1 fruit fly cellular context compared by ENCODE assay signal in genomic region chr2L:3037153-3037579, dm6.
TF ChIP-seq lines count a peak whose summit lies in the region.

Gene CG17260, plus strand, starts transcription at chr2L:3037230.
Gene SerRS, minus strand, starts transcription at chr2L:3037403.

TF ChIP-seq in whole organism, embryonic, 481 proteins besides CTCF, POLR2A, EP300 and RAD21 (continued from another document and continues in another):
- TF ChIP-seq Dbx (GFP tag; IDR thresholded peaks at IDR 0.05; lab: Robert Waterston, UW) = peak; percentile 95
- TF ChIP-seq YL-1 (GFP tag; optimal IDR thresholded peaks at IDR 0.05; lab: Kevin White, UChicago) = peak; percentile 92
- TF ChIP-seq CG1024 (GFP tag; IDR thresholded peaks at IDR 0.05; lab: Robert Waterston, UW) = peak; percentile 35; the same call in 1 of the 2 replicates
- peak; percentile 65 for TF ChIP-seq CG6254 (GFP tag; optimal IDR thresholded peaks at IDR 0.05; lab: Kevin White, UChicago)
- TF ChIP-seq luna (GFP tag; optimal IDR thresholded peaks at IDR 0.05; lab: Kevin White, UChicago) = peak; percentile 79
- TF ChIP-seq CG13424 (tag; optimal IDR thresholded peaks at IDR 0.05; lab: Kevin White, UChicago) = peak; percentile 94
- TF ChIP-seq nerfin-1 (tag; optimal IDR thresholded peaks at IDR 0.05; lab: Kevin White, UChicago) = peak; percentile 87
- TF ChIP-seq grau (tag; optimal IDR thresholded peaks at IDR 0.05; lab: Kevin White, UChicago) = peak; percentile 92
- peak; percentile 73 for TF ChIP-seq CG10431 (GFP tag; optimal IDR thresholded peaks at IDR 0.05; lab: Kevin White, UChicago)
- peak; percentile 89 for TF ChIP-seq CG18764 (GFP tag; optimal IDR thresholded peaks at IDR 0.05; lab: Kevin White, UChicago)
- TF ChIP-seq lov (optimal IDR thresholded peaks at IDR 0.05; lab: Kevin White, UChicago) = no peak
- 0 out of 3 replicates have a peak, but pooled peaks have one; percentile 35 for TF ChIP-seq lov (GFP tag; IDR thresholded peaks at IDR 0.05; lab: Robert Waterston, UW)
- TF ChIP-seq CG15269 (tag; optimal IDR thresholded peaks at IDR 0.05; lab: Kevin White, UChicago) = peak; percentile 90
- TF ChIP-seq unc-4 (GFP tag; IDR thresholded peaks at IDR 0.05; lab: Robert Waterston, UW; ENCODE audit: partially characterized antibody) = peak; percentile 56
- peak; percentile 48 for TF ChIP-seq fd102C (GFP tag; optimal IDR thresholded peaks at IDR 0.05; lab: Kevin White, UChicago)
- TF ChIP-seq kay (GFP tag; optimal IDR thresholded peaks at IDR 0.05; lab: Kevin White, UChicago) = peak; percentile 95
- peak; percentile 84 for TF ChIP-seq NFAT (GFP tag; IDR thresholded peaks at IDR 0.05; lab: Robert Waterston, UW)
- peak; percentile 68; the same call in 1 of the 2 replicates for TF ChIP-seq toy (GFP tag; IDR thresholded peaks at IDR 0.05; lab: Robert Waterston, UW)
- peak; percentile 86 for TF ChIP-seq CG9727 (GFP tag; optimal IDR thresholded peaks at IDR 0.05; lab: Kevin White, UChicago)
- peak; percentile 97 for TF ChIP-seq gem (tag; optimal IDR thresholded peaks at IDR 0.05; lab: Kevin White, UChicago)
- TF ChIP-seq wdn (GFP tag; IDR thresholded peaks at IDR 0.05; lab: Robert Waterston, UW) = peak; percentile 88
- TF ChIP-seq row (GFP tag; IDR thresholded peaks at IDR 0.05; lab: Robert Waterston, UW) = peak; percentile 98
- peak; percentile 98 for TF ChIP-seq CG2120 (GFP tag; optimal IDR thresholded peaks at IDR 0.05; lab: Kevin White, UChicago)
- TF ChIP-seq Lpt (GFP tag; optimal IDR thresholded peaks at IDR 0.05; lab: Kevin White, UChicago) = no peak
- TF ChIP-seq cas (GFP tag; IDR thresholded peaks at IDR 0.05; lab: Robert Waterston, UW) = peak; percentile 77; the same call in 1 of the 2 replicates
- TF ChIP-seq aop (GFP tag; IDR thresholded peaks at IDR 0.05; lab: Robert Waterston, UW) = 0 out of 2 replicates have a peak, but pooled peaks have one; percentile 23
- TF ChIP-seq CG33557 (GFP tag; optimal IDR thresholded peaks at IDR 0.05; lab: Kevin White, UChicago) = peak; percentile 77
- TF ChIP-seq CG17359 (tag; optimal IDR thresholded peaks at IDR 0.05; lab: Kevin White, UChicago) = peak; percentile 90
- TF ChIP-seq CG1233 (GFP tag; optimal IDR thresholded peaks at IDR 0.05; lab: Kevin White, UChicago) = peak; percentile 87
- peak; percentile 78; the same call in 2 of the 3 replicates for TF ChIP-seq CG3726 (GFP tag; IDR thresholded peaks at IDR 0.05; lab: Robert Waterston, UW)
- TF ChIP-seq tna (GFP tag; IDR thresholded peaks at IDR 0.05; lab: Robert Waterston, UW; ENCODE audit: partially characterized antibody) = no peak
- no peak for TF ChIP-seq tap (tag; optimal IDR thresholded peaks at IDR 0.05; lab: Kevin White, UChicago)
- TF ChIP-seq sima (GFP tag; optimal IDR thresholded peaks at IDR 0.05; lab: Kevin White, UChicago) = peak; percentile 58
- peak; percentile 85 for TF ChIP-seq Spps (tag; optimal IDR thresholded peaks at IDR 0.05; lab: Kevin White, UChicago)
- TF ChIP-seq CG6765 (GFP tag; optimal IDR thresholded peaks at IDR 0.05; lab: Kevin White, UChicago) = peak; percentile 82
- peak; percentile 73 for TF ChIP-seq CG3163 (GFP tag; optimal IDR thresholded peaks at IDR 0.05; lab: Kevin White, UChicago)
- TF ChIP-seq CG6854 (GFP tag; optimal IDR thresholded peaks at IDR 0.05; lab: Kevin White, UChicago) = peak; percentile 52
- TF ChIP-seq CG34224 (GFP tag; IDR thresholded peaks at IDR 0.05; lab: Robert Waterston, UW; ENCODE audit: partially characterized antibody) = 0 out of 3 replicates have a peak, but pooled peaks have one; percentile 36
- no peak for TF ChIP-seq z (GFP tag; IDR thresholded peaks at IDR 0.05; lab: Robert Waterston, UW)
- TF ChIP-seq ab (GFP tag; optimal IDR thresholded peaks at IDR 0.05; lab: Kevin White, UChicago) = peak; percentile 7
- peak; percentile 88 for TF ChIP-seq wor (GFP tag; IDR thresholded peaks at IDR 0.05; lab: Robert Waterston, UW)
- TF ChIP-seq Hsf (GFP tag; optimal IDR thresholded peaks at IDR 0.05; lab: Kevin White, UChicago) = peak; percentile 97
- peak; percentile 63 for TF ChIP-seq p53 (GFP tag; optimal IDR thresholded peaks at IDR 0.05; lab: Kevin White, UChicago)
- no peak for TF ChIP-seq cad (GFP tag; optimal IDR thresholded peaks at IDR 0.05; lab: Kevin White, UChicago)
- no peak for TF ChIP-seq Kr (GFP tag; optimal IDR thresholded peaks at IDR 0.05; lab: Kevin White, UChicago)
- peak; percentile 93 for TF ChIP-seq shn (GFP tag; optimal IDR thresholded peaks at IDR 0.05; lab: Kevin White, UChicago)
- peak; percentile 88 for TF ChIP-seq B-H1 (GFP tag; IDR thresholded peaks at IDR 0.05; lab: Robert Waterston, UW)
- TF ChIP-seq dysf (GFP tag; IDR thresholded peaks at IDR 0.05; lab: Robert Waterston, UW) = peak; percentile 95
- TF ChIP-seq Jarid2 (GFP tag; optimal IDR thresholded peaks at IDR 0.05; lab: Kevin White, UChicago) = peak; percentile 61
- peak; percentile 77; the same call in 1 of the 3 replicates for TF ChIP-seq ci (GFP tag; IDR thresholded peaks at IDR 0.05; lab: Robert Waterston, UW)
- TF ChIP-seq CG3847 (GFP tag; IDR thresholded peaks at IDR 0.05; lab: Robert Waterston, UW) = peak; percentile 95
- TF ChIP-seq Gsc (GFP tag; IDR thresholded peaks at IDR 0.05; lab: Robert Waterston, UW) = peak; percentile 86
- no peak for TF ChIP-seq Hey (tag; optimal IDR thresholded peaks at IDR 0.05; lab: Kevin White, UChicago)
- peak; percentile 96 for TF ChIP-seq lmd (GFP tag; IDR thresholded peaks at IDR 0.05; lab: Robert Waterston, UW)
- TF ChIP-seq Adf1 (GFP tag; IDR thresholded peaks at IDR 0.05; lab: Robert Waterston, UW) = peak; percentile 67
- TF ChIP-seq schlank (tag; optimal IDR thresholded peaks at IDR 0.05; lab: Kevin White, UChicago) = peak; percentile 80
- TF ChIP-seq stc (GFP tag; IDR thresholded peaks at IDR 0.05; lab: Robert Waterston, UW) = peak; percentile 86
- peak; percentile 64 for TF ChIP-seq CG13287 (GFP tag; IDR thresholded peaks at IDR 0.05; lab: Robert Waterston, UW; ENCODE audit: partially characterized antibody)
- peak; percentile 66 for TF ChIP-seq ftz-f1 (GFP tag; optimal IDR thresholded peaks at IDR 0.05; lab: Kevin White, UChicago)
- TF ChIP-seq pum (GFP tag; optimal IDR thresholded peaks at IDR 0.05; lab: Kevin White, UChicago) = peak; percentile 97
- peak; percentile 83 for TF ChIP-seq cwo (GFP tag; optimal IDR thresholded peaks at IDR 0.05; lab: Kevin White, UChicago)
- peak; percentile 75 for TF ChIP-seq Oaz (GFP tag; IDR thresholded peaks at IDR 0.05; lab: Robert Waterston, UW)
- peak; percentile 40 for TF ChIP-seq gfzf (GFP tag; optimal IDR thresholded peaks at IDR 0.05; lab: Kevin White, UChicago)
- TF ChIP-seq Ets97D (GFP tag; optimal IDR thresholded peaks at IDR 0.05; lab: Kevin White, UChicago) = peak; percentile 80
- peak; percentile 82 for TF ChIP-seq CG11398 (GFP tag; optimal IDR thresholded peaks at IDR 0.05; lab: Kevin White, UChicago)
- peak; percentile 83 for TF ChIP-seq CG3065 (GFP tag; optimal IDR thresholded peaks at IDR 0.05; lab: Kevin White, UChicago)
- TF ChIP-seq PHDP (tag; optimal IDR thresholded peaks at IDR 0.05; lab: Kevin White, UChicago) = peak; percentile 89
- no peak for TF ChIP-seq hb (GFP tag; IDR thresholded peaks at IDR 0.05; lab: Robert Waterston, UW; ENCODE audit: partially characterized antibody)
- peak; percentile 59; the same call in 1 of the 2 replicates for TF ChIP-seq Dip2 (GFP tag; IDR thresholded peaks at IDR 0.05; lab: Robert Waterston, UW)
- no peak for TF ChIP-seq wek (GFP tag; optimal IDR thresholded peaks at IDR 0.05; lab: Kevin White, UChicago)
- peak; percentile 89 for TF ChIP-seq CG11456 (GFP tag; IDR thresholded peaks at IDR 0.05; lab: Robert Waterston, UW)
- peak; percentile 94 for TF ChIP-seq HmgZ (tag; optimal IDR thresholded peaks at IDR 0.05; lab: Kevin White, UChicago)
- TF ChIP-seq Dp (GFP tag; optimal IDR thresholded peaks at IDR 0.05; lab: Kevin White, UChicago) = peak; percentile 32
- TF ChIP-seq CG4707 (GFP tag; optimal IDR thresholded peaks at IDR 0.05; lab: Kevin White, UChicago) = no peak
- TF ChIP-seq tgo (GFP tag; IDR thresholded peaks at IDR 0.05; lab: Robert Waterston, UW) = peak; percentile 94
- no peak; the same call in 2 of the 3 replicates for TF ChIP-seq zen2 (GFP tag; IDR thresholded peaks at IDR 0.05; lab: Robert Waterston, UW; ENCODE audit: partially characterized antibody)
- TF ChIP-seq Elba2 (GFP tag; optimal IDR thresholded peaks at IDR 0.05; lab: Kevin White, UChicago) = peak; percentile 99
- peak; percentile 78 for TF ChIP-seq CG6683 (GFP tag; optimal IDR thresholded peaks at IDR 0.05; lab: Kevin White, UChicago)
- TF ChIP-seq dmrt99B (tag; optimal IDR thresholded peaks at IDR 0.05; lab: Kevin White, UChicago) = no peak
- TF ChIP-seq bowl (GFP tag; IDR thresholded peaks at IDR 0.05; lab: Robert Waterston, UW) = peak; percentile 26; the same call in 1 of the 2 replicates
- peak; percentile 84 for TF ChIP-seq CG33213 (GFP tag; optimal IDR thresholded peaks at IDR 0.05; lab: Kevin White, UChicago)
- peak; percentile 89 for TF ChIP-seq croc (GFP tag; conservative IDR thresholded peaks at IDR 0.05; lab: Robert Waterston, UW)
- TF ChIP-seq nmo (GFP tag; optimal IDR thresholded peaks at IDR 0.05; lab: Kevin White, UChicago) = peak; percentile 96
- TF ChIP-seq Dfd (GFP tag; optimal IDR thresholded peaks at IDR 0.05; lab: Kevin White, UChicago) = peak in 1 of 2 experiments; percentile 28
- TF ChIP-seq Max (GFP tag; optimal IDR thresholded peaks at IDR 0.05; lab: Kevin White, UChicago) = peak; percentile 97
- TF ChIP-seq Sry-β (GFP tag; optimal IDR thresholded peaks at IDR 0.05; lab: Kevin White, UChicago) = peak; percentile 42
- TF ChIP-seq CG4424 (GFP tag; optimal IDR thresholded peaks at IDR 0.05; lab: Kevin White, UChicago) = peak; percentile 95
- TF ChIP-seq CG4328 (GFP tag; optimal IDR thresholded peaks at IDR 0.05; lab: Kevin White, UChicago) = peak; percentile 81
- TF ChIP-seq CG30020 (tag; optimal IDR thresholded peaks at IDR 0.05; lab: Kevin White, UChicago) = peak; percentile 77
- TF ChIP-seq Aef1 (GFP tag; IDR thresholded peaks at IDR 0.05; lab: Robert Waterston, UW) = peak; percentile 91
- TF ChIP-seq HLH54F (GFP tag; optimal IDR thresholded peaks at IDR 0.05; lab: Kevin White, UChicago) = peak; percentile 97
- peak; percentile 67 for TF ChIP-seq CG12219 (GFP tag; optimal IDR thresholded peaks at IDR 0.05; lab: Kevin White, UChicago)
- peak; percentile 100 for TF ChIP-seq Meics (GFP tag; optimal IDR thresholded peaks at IDR 0.05; lab: Kevin White, UChicago)
- TF ChIP-seq dpn (GFP tag; optimal IDR thresholded peaks at IDR 0.05; lab: Kevin White, UChicago) = peak; percentile 95 to 96
- peak; percentile 67 for TF ChIP-seq CG15073 (GFP tag; optimal IDR thresholded peaks at IDR 0.05; lab: Kevin White, UChicago)
- peak; percentile 83 for TF ChIP-seq CG8089 (GFP tag; optimal IDR thresholded peaks at IDR 0.05; lab: Kevin White, UChicago)
- TF ChIP-seq caup (GFP tag; optimal IDR thresholded peaks at IDR 0.05; lab: Kevin White, UChicago; ENCODE audit: severe bottlenecking) = peak; percentile 91
- peak; percentile 84 for TF ChIP-seq danr (GFP tag; IDR thresholded peaks at IDR 0.05; lab: Robert Waterston, UW)
- peak; percentile 87 for TF ChIP-seq CG4854 (GFP tag; optimal IDR thresholded peaks at IDR 0.05; lab: Kevin White, UChicago)
- TF ChIP-seq pros (GFP tag; optimal IDR thresholded peaks at IDR 0.05; lab: Kevin White, UChicago) = no peak
- peak; percentile 80 for TF ChIP-seq D19B (GFP tag; optimal IDR thresholded peaks at IDR 0.05; lab: Kevin White, UChicago)
- TF ChIP-seq CG12104 (GFP tag; optimal IDR thresholded peaks at IDR 0.05; lab: Kevin White, UChicago) = peak; percentile 89
- peak; percentile 87 for TF ChIP-seq twi (tag; optimal IDR thresholded peaks at IDR 0.05; lab: Kevin White, UChicago)
- TF ChIP-seq en (GFP tag; optimal IDR thresholded peaks at IDR 0.05; lab: Kevin White, UChicago) = peak; percentile 89
- TF ChIP-seq CG17328 (GFP tag; IDR thresholded peaks at IDR 0.05; lab: Robert Waterston, UW) = peak; percentile 81
- TF ChIP-seq CG8765 (GFP tag; IDR thresholded peaks at IDR 0.05; lab: Robert Waterston, UW) = peak; percentile 84; the same call in 1 of the 2 replicates
- TF ChIP-seq Scr (GFP tag; IDR thresholded peaks at IDR 0.05; lab: Robert Waterston, UW; ENCODE audit: partially characterized antibody) = peak; percentile 67
- no peak for TF ChIP-seq Blimp-1 (GFP tag; optimal IDR thresholded peaks at IDR 0.05; lab: Kevin White, UChicago)
- peak; percentile 97 for TF ChIP-seq Dip3 (GFP tag; optimal IDR thresholded peaks at IDR 0.05; lab: Kevin White, UChicago)
- TF ChIP-seq CG8359 (GFP tag; optimal IDR thresholded peaks at IDR 0.05; lab: Kevin White, UChicago; ENCODE audit: borderline replicate concordance) = peak; percentile 74
- peak; percentile 91 for TF ChIP-seq NK7.1 (GFP tag; optimal IDR thresholded peaks at IDR 0.05; lab: Kevin White, UChicago)
- no peak for TF ChIP-seq CG5180 (GFP tag; optimal IDR thresholded peaks at IDR 0.05; lab: Kevin White, UChicago)
- TF ChIP-seq CG9609 (GFP tag; optimal IDR thresholded peaks at IDR 0.05; lab: Kevin White, UChicago) = peak; percentile 85
- TF ChIP-seq CG32767 (GFP tag; IDR thresholded peaks at IDR 0.05; lab: Robert Waterston, UW) = peak; percentile 84; the same call in 1 of the 2 replicates
- peak; percentile 88 for TF ChIP-seq fd96Cb (tag; optimal IDR thresholded peaks at IDR 0.05; lab: Kevin White, UChicago)
- TF ChIP-seq stwl (tag; optimal IDR thresholded peaks at IDR 0.05; lab: Kevin White, UChicago) = peak; percentile 73
- TF ChIP-seq CG13123 (GFP tag; optimal IDR thresholded peaks at IDR 0.05; lab: Kevin White, UChicago) = peak; percentile 85
- peak; percentile 87 for TF ChIP-seq HHEX (GFP tag; optimal IDR thresholded peaks at IDR 0.05; lab: Kevin White, UChicago)
- peak; percentile 88 for TF ChIP-seq CG8290 (GFP tag; optimal IDR thresholded peaks at IDR 0.05; lab: Kevin White, UChicago)
- peak; percentile 74 to 77 for TF ChIP-seq CG8290 (tag; optimal IDR thresholded peaks at IDR 0.05; lab: Kevin White, UChicago)
- peak; percentile 88 for TF ChIP-seq Dad (GFP tag; optimal IDR thresholded peaks at IDR 0.05; lab: Kevin White, UChicago)
- peak; percentile 94 for TF ChIP-seq ken (GFP tag; IDR thresholded peaks at IDR 0.05; lab: Robert Waterston, UW)
- TF ChIP-seq Poxn (GFP tag; IDR thresholded peaks at IDR 0.05; lab: Robert Waterston, UW) = peak; percentile 80
- TF ChIP-seq CG4282 (GFP tag; optimal IDR thresholded peaks at IDR 0.05; lab: Kevin White, UChicago) = peak; percentile 54
- TF ChIP-seq HLH4C (GFP tag; IDR thresholded peaks at IDR 0.05; lab: Robert Waterston, UW; ENCODE audit: partially characterized antibody) = no peak
- TF ChIP-seq Atf-2 (GFP tag; optimal IDR thresholded peaks at IDR 0.05; lab: Kevin White, UChicago) = peak; percentile 91
- peak; percentile 77 for TF ChIP-seq Camta (GFP tag; optimal IDR thresholded peaks at IDR 0.05; lab: Kevin White, UChicago)
- peak; percentile 90 for TF ChIP-seq ssp (GFP tag; IDR thresholded peaks at IDR 0.05; lab: Robert Waterston, UW)
